Worm (Caenorhabditis elegans) whole organism, L1 larva: ENCODE data around the gene F10E9.5.
A peak's percentile ranks its signal among the peaks of the same experiment; 100 is the strongest.

Source experiments
- C04F5.9 ChIP-seq: sonication (generic microtip); optimal IDR thresholded peaks from 2 replicates; lab custom pipeline; 2016; ENCODE audit warnings: missing genetic modification characterization, missing compliant biosample characterization
- Y116A8C.19 ChIP-seq: sonication (generic microtip); optimal IDR thresholded peaks from 2 replicates; lab custom pipeline; 2016; ENCODE audit warnings: missing compliant biosample characterization, missing genetic modification characterization, borderline replicate concordance
- aha-1 ChIP-seq: fragments of 150-350 bp; optimal IDR thresholded peaks from 2 replicates; lab custom pipeline; 2014; ENCODE audit warnings: missing biosample characterization, missing genetic modification characterization
- blmp-1 ChIP-seq: fragments of 150-350 bp; optimal IDR thresholded peaks from 2 replicates; lab custom pipeline; 2014; ENCODE audit warnings: missing biosample characterization, missing genetic modification characterization
- ceh-8 ChIP-seq: fragments of 200-800 bp; sonication (Bioruptor generic); optimal IDR thresholded peaks from 2 replicates; lab custom pipeline; 2018; ENCODE audit warnings: mild to moderate bottlenecking, missing genetic modification characterization, moderate library complexity, missing compliant biosample characterization
- ceh-82 ChIP-seq, 3 experiments: fragments of 150-350 bp in 1 of 3; sonication (generic microtip) in 2 of 3; optimal IDR thresholded peaks; 2 replicates each; lab custom pipeline; 2014 to 2017; ENCODE audit warnings: missing biosample characterization in 3 of 3, missing genetic modification characterization in 3 of 3
- ces-1 ChIP-seq: fragments of 150-350 bp; optimal IDR thresholded peaks from 2 replicates; lab custom pipeline; 2014; ENCODE audit warnings: missing biosample characterization, missing genetic modification reagents, missing genetic modification characterization
- dsc-1 ChIP-seq: sonication (generic microtip); optimal IDR thresholded peaks from 2 replicates; lab custom pipeline; 2016; ENCODE audit warnings: mild to moderate bottlenecking, missing genetic modification characterization, missing compliant biosample characterization
- efl-1 ChIP-seq, 4 experiments: fragments of 150-350 bp; optimal IDR thresholded peaks in 3 of 4; peaks in 1 of 4; 1 replicate in 1 of 4; 2 replicates in 3 of 4; lab custom pipeline; 2014; ENCODE audit warnings: missing biosample characterization in 2 of 4, missing genetic modification characterization in 2 of 4, missing genetic modification reagents in 2 of 4
- egl-13 ChIP-seq: sonication (generic microtip); optimal IDR thresholded peaks from 2 replicates; lab custom pipeline; 2016; ENCODE audit warnings: missing genotype, missing genetic modification reagents, missing genetic modification characterization, missing compliant biosample characterization
- elt-2 ChIP-seq: sonication (generic microtip); optimal IDR thresholded peaks from 2 replicates; lab custom pipeline; 2016; ENCODE audit warnings: missing genetic modification characterization, mild to moderate bottlenecking, inconsistent platforms, missing compliant biosample characterization, missing genetic modification reagents
- elt-3 ChIP-seq, 6 experiments: fragments of 150-350 bp in 1 of 6; sonication (generic microtip); optimal IDR thresholded peaks; 2 replicates each; lab custom pipeline; 2017 to 2018; ENCODE audit warnings: missing biosample characterization in 6 of 6, missing genetic modification characterization in 6 of 6, inconsistent platforms in 1 of 6
- fkh-10 ChIP-seq: sonication (generic microtip); optimal IDR thresholded peaks from 2 replicates; lab custom pipeline; 2017; ENCODE audit warnings: missing biosample characterization, missing genetic modification reagents, missing genetic modification characterization
- fkh-8 ChIP-seq: sonication (generic microtip); optimal IDR thresholded peaks from 2 replicates; lab custom pipeline; 2016; ENCODE audit warnings: mild to moderate bottlenecking, missing genetic modification characterization, missing compliant biosample characterization
- hlh-4 ChIP-seq: sonication (generic microtip); optimal IDR thresholded peaks from 2 replicates; lab custom pipeline; 2016; ENCODE audit warnings: mild to moderate bottlenecking, missing genetic modification characterization, missing compliant biosample characterization
- isw-1 ChIP-seq: fragments of 200-800 bp; sonication (Bioruptor generic); IDR thresholded peaks from 2 replicates; pipeline ENCODE4 v1.3.6; 2022; ENCODE audit warnings: missing genetic modification characterization, missing compliant biosample characterization
- lin-14 ChIP-seq: fragments of 200-800 bp; sonication (Bioruptor generic); optimal IDR thresholded peaks from 2 replicates; lab custom pipeline; 2018; ENCODE audit warnings: mild to moderate bottlenecking, missing genetic modification characterization, moderate library complexity, missing compliant biosample characterization
- lir-3 ChIP-seq: sonication (generic microtip); optimal IDR thresholded peaks from 2 replicates; lab custom pipeline; 2016; ENCODE audit warnings: mild to moderate bottlenecking, missing genetic modification characterization, moderate library complexity, missing compliant biosample characterization; ENCODE audit not compliant: poor library complexity
- mdl-1 ChIP-seq, 2 experiments: fragments of 150-350 bp; optimal IDR thresholded peaks; 2 replicates each; lab custom pipeline; 2014 to 2017; ENCODE audit warnings: missing biosample characterization in 2 of 2, missing genetic modification characterization in 2 of 2, inconsistent platforms in 1 of 2
- mef-2 ChIP-seq: fragments of 150-350 bp; optimal IDR thresholded peaks from 2 replicates; lab custom pipeline; 2014; ENCODE audit warnings: missing biosample characterization, missing genetic modification characterization
- nhr-28 ChIP-seq: fragments of 150-350 bp; optimal IDR thresholded peaks from 2 replicates; lab custom pipeline; 2014; ENCODE audit warnings: missing biosample characterization, missing genetic modification characterization
- nhr-76 ChIP-seq: sonication (generic microtip); optimal IDR thresholded peaks from 2 replicates; lab custom pipeline; 2017; ENCODE audit warnings: missing biosample characterization, missing genetic modification characterization
- pag-3 ChIP-seq: sonication (generic microtip); optimal IDR thresholded peaks from 2 replicates; lab custom pipeline; 2017; ENCODE audit warnings: missing genetic modification characterization, mild to moderate bottlenecking, missing compliant biosample characterization, antibody characterized with exemption, borderline replicate concordance; ENCODE audit not compliant: insufficient read depth
- pax-3 ChIP-seq: fragments of 200-800 bp; sonication (Bioruptor generic); optimal IDR thresholded peaks from 2 replicates; lab custom pipeline; 2018; ENCODE audit warnings: mild to moderate bottlenecking, missing genetic modification characterization, moderate library complexity, missing compliant biosample characterization
- skn-1 ChIP-seq: fragments of 150-350 bp; optimal IDR thresholded peaks from 2 replicates; lab custom pipeline; 2014; ENCODE audit warnings: missing biosample characterization, missing genetic modification characterization
- snu-23 ChIP-seq: sonication (generic microtip); optimal IDR thresholded peaks from 2 replicates; lab custom pipeline; 2016; ENCODE audit warnings: missing genetic modification characterization, missing compliant biosample characterization
- sox-4 ChIP-seq: sonication (generic microtip); optimal IDR thresholded peaks from 2 replicates; lab custom pipeline; 2016; ENCODE audit warnings: missing genetic modification characterization, missing compliant biosample characterization
- sptf-1 ChIP-seq: fragments of 150-350 bp; optimal IDR thresholded peaks from 2 replicates; lab custom pipeline; 2014; ENCODE audit warnings: missing biosample characterization, missing genetic modification characterization
- unc-130 ChIP-seq: fragments of 150-350 bp; optimal IDR thresholded peaks from 2 replicates; lab custom pipeline; 2017; ENCODE audit warnings: missing biosample characterization, missing genetic modification characterization, inconsistent platforms
- xbp-1 ChIP-seq: sonication (generic microtip); optimal IDR thresholded peaks from 2 replicates; lab custom pipeline; 2016; ENCODE audit warnings: missing genetic modification characterization, missing compliant biosample characterization
- zag-1 ChIP-seq: fragments of 150-350 bp; optimal IDR thresholded peaks from 2 replicates; lab custom pipeline; 2014; ENCODE audit warnings: missing biosample characterization, missing genetic modification characterization
- ztf-4 ChIP-seq: fragments of 150-350 bp; optimal IDR thresholded peaks from 2 replicates; lab custom pipeline; 2014; ENCODE audit warnings: missing biosample characterization, missing genetic modification characterization

Gene F10E9.5

DNA sequence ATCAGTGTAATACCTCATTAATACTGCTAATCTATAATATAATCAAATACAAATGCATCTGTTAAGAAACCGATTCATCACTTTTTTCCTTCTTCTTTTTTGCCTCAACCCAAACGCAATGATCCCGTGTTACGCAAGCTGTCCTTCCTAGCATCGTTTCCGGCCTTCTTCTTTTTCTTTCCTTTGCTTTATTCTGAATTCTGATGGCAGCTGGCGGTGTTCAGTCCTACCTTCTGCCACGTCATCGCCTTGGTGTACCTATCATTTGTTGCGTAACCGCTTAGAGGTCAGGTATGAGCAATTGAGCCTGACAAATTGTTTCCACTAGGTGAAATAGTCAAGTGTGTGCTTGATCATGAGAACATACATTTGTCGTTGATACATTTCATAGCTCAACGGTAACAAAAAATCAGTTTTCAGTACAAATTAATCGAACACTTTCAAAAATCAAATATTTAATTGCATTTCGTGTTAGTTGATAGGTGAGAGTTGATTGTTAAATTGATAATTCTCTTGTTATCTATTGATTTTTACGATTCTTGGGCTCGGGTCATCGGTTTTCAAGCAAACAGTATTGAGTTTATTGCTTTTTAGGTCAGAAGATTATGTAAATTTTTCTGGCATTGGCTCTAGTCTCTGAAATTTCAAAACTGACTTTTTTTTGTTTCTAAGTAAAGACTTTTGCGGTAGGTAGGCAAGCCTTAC, 9.0 kb upstream of the F10E9.5 start:
- TF ChIP-seq sox-4 (tag; lab: Kevin White, UChicago) (no peak), elt-2 (peak; percentile 8), sptf-1 (tag; lab: Kevin White, UChicago) (no peak), blmp-1 (no peak)

DNA sequence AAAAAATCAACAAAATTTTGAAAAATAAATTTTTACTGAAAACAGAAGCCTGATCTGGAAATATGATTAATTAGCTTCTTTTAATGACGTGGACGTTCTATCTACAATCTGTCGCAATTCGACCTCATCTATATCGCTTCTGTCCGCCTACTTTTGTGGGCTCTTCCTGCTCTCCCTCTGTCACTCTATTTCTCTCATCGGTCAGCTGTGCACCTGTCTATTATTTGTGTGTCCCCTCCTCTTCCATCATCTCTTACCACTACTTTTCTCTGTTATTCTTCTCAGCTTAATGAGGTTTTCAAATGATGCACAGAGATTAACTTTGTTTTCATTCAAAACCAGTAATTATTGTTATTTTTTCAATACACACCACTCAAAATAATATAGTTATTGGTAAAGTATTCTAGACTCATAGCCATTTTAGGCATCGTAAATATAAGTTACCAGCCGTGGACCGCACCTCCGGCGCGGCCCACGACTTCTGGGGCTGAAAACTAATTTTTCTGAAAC, 8.3 kb upstream of the F10E9.5 start:
- TF ChIP-seq xbp-1 (tag; lab: Kevin White, UChicago) (no peak), dsc-1 (tag; lab: Kevin White, UChicago) (peak; percentile 36)

DNA sequence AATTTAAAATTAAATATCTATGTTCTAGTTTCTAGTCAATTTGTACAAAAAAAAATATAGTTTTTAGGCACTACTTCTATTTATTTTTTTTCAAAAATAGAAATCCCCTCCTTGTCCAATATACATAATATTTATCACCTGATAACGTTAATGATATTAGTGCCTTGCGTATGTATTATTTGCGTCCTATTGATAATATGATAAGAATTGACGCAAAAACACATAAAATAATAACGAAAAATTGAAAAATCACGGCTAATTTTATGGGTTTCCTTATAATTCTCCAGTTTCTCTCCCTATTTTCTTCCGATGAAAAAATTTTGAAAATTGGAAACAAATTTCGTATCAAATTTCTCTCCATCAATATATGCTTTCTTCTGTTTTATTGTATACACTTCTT, 7.7 kb upstream of the F10E9.5 start:
- TF ChIP-seq elt-2: peak; percentile 68
- TF ChIP-seq zag-1: no peak
- TF ChIP-seq lin-14: peak; percentile 8
- no peak for TF ChIP-seq efl-1 (optimal IDR thresholded peaks at IDR 0.05; lab: Kevin White, UChicago)
- peak in 1 of 2 experiments; percentile 72 for TF ChIP-seq efl-1 (GFP tag; optimal IDR thresholded peaks at IDR 0.05 in 1 of 2; lab: Kevin White, UChicago)

DNA sequence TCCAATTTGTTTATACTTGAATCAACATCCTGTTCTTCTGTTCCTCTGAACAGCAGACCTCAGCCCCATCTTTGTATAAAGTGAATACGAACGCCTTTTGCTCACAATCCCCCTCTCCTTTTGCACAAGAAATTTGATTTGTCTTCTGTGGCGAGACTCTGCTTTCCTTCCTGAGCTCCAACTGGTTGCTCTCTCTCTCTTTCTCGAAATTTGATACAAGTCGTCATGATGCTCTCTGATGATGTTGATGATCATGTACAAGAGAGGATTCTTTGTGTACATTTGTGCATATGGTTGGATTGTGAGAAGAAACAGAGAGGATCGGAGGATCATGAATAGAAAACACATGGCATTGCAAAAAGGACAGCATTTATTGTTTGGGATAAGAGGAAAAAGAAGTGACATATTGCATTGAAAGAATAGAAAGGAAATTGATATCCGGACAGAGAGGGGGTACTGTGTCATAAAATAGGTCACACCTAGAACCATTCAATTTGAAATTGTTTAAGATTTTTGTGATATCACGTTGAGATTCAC, 6.5 kb upstream of the F10E9.5 start:
- TF ChIP-seq elt-3 (tag; optimal IDR thresholded peaks at IDR 0.05; lab: Kevin White, UChicago): no peak
- TF ChIP-seq ces-1 (GFP tag; lab: Kevin White, UChicago): no peak
- peak; percentile 63 for TF ChIP-seq dsc-1 (tag; lab: Kevin White, UChicago)

DNA sequence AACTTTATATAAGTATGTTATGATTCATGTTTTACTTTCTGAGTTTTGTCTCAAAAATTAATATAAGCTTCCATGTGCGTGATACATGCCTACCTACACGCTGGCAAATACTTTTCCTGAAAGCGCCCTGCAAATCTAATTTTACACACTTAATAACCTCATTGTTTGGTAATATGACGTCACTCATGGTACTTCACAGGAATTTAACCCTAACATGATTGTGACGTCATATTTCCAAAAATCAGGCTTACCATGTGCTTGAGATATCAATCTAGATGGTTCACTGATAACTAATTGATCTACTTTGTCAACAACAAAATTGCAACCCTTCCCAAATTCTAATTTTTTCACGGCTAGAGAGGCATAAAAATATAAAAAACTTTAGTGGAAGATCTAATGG, 4.0 kb upstream of the F10E9.5 start:
- TF ChIP-seq lir-3 (tag; lab: Kevin White, UChicago) (no peak), hlh-4 (tag; lab: Kevin White, UChicago) (no peak), ces-1 (GFP tag; lab: Kevin White, UChicago) (no peak), Y116A8C.19 (tag; lab: Kevin White, UChicago) (no peak)

DNA sequence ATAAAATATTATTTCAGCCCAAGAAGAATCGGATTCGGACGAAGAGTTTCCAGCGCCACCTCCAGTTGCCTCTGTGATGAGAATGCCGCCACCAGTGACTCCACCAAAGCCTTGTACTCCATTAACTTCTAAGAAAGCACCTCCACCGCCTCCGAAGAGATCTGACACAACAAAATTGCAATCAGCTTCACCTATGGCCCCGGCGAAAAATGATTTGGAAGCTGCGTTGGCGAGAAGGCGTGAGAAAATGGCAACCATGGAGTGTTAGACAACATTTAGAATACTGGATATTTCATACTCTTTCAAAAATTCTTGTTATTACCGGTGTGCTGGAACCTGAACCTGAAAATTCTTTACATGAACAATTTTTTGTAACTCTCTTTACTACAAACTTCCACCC, 2.1 kb upstream of the F10E9.5 start:
- TF ChIP-seq ces-1 (GFP tag; lab: Kevin White, UChicago): no peak
- no peak for TF ChIP-seq mef-2
- TF ChIP-seq fkh-8 (tag; lab: Kevin White, UChicago): no peak
- TF ChIP-seq ztf-4 (tag; lab: Kevin White, UChicago): no peak
- no peak for TF ChIP-seq nhr-76
- no peak for TF ChIP-seq snu-23
- no peak for TF ChIP-seq aha-1 (tag; lab: Kevin White, UChicago)
- TF ChIP-seq egl-13 (tag; lab: Kevin White, UChicago): no peak
- TF ChIP-seq C04F5.9 (tag; lab: Kevin White, UChicago): no peak
- no peak for TF ChIP-seq fkh-10 (GFP tag; lab: Kevin White, UChicago)
- TF ChIP-seq nhr-28 (tag; lab: Kevin White, UChicago): no peak
- TF ChIP-seq unc-130 (tag; lab: Kevin White, UChicago): no peak
- TF ChIP-seq ceh-82 (tag; optimal IDR thresholded peaks at IDR 0.05; lab: Kevin White, UChicago): no peak
- no peak for TF ChIP-seq mdl-1 (tag; optimal IDR thresholded peaks at IDR 0.05; lab: Kevin White, UChicago)
- TF ChIP-seq pax-3 (tag; lab: Kevin White, UChicago): no peak
- TF ChIP-seq ceh-8 (GFP tag; lab: Kevin White, UChicago): no peak
- TF ChIP-seq pag-3 (tag; lab: Kevin White, UChicago): no peak
- TF ChIP-seq skn-1 (tag; lab: Kevin White, UChicago): no peak
- no peak for TF ChIP-seq isw-1 (GFP tag; lab: Robert Waterston, UW)
